Worm (Caenorhabditis elegans) whole organism, young adult: ENCODE data around the gene Y57G11B.6.
"Not testable (repeated sequence)": the region's sequence is repeated elsewhere in the genome, so short reads cannot be mapped to it uniquely, and the experiment has no call there.

ENCODE experiments used
- F22D6.2 ChIP-seq: sonication (generic microtip); optimal IDR thresholded peaks from 2 replicates; lab custom pipeline; 2016; ENCODE audit warnings: mild to moderate bottlenecking, missing genetic modification characterization, missing compliant biosample characterization
- ama-1 ChIP-seq, 3 experiments: fragments of 150-350 bp in 1 of 3; sonication (generic microtip) in 2 of 3; optimal IDR thresholded peaks; 2 replicates each; lab custom pipeline; 2014 to 2018; ENCODE audit warnings: missing biosample characterization in 2 of 3, missing genetic modification characterization in 2 of 3, missing genetic modification reagents in 2 of 3
- bed-1 ChIP-seq: fragments of 200-800 bp; sonication (Bioruptor generic); IDR thresholded peaks from 2 replicates; pipeline ENCODE4 v1.3.6; 2022; ENCODE audit warnings: missing genetic modification reagents, missing genetic modification characterization, missing compliant biosample characterization
- ceh-79 ChIP-seq: sonication (generic microtip); optimal IDR thresholded peaks from 2 replicates; lab custom pipeline; 2017; ENCODE audit warnings: mild to moderate bottlenecking, missing genetic modification characterization, missing compliant biosample characterization
- dox-1 ChIP-seq: fragments of 200-800 bp; sonication (Bioruptor generic); IDR thresholded peaks from 2 replicates; pipeline ENCODE4 v1.3.6; 2022; ENCODE audit warnings: missing genetic modification reagents, missing genetic modification characterization, missing compliant biosample characterization
- dpl-1 ChIP-seq: fragments of 150-350 bp; optimal IDR thresholded peaks from 2 replicates; lab custom pipeline; 2014; ENCODE audit warnings: missing biosample characterization, missing genetic modification reagents, missing genetic modification characterization
- efl-1 ChIP-seq: fragments of 150-350 bp; optimal IDR thresholded peaks from 2 replicates; lab custom pipeline; 2014; ENCODE audit warnings: missing biosample characterization, missing genetic modification reagents, missing genetic modification characterization
- lin-35 ChIP-seq, 3 experiments: fragments of 150-350 bp in 2 of 3; sonication (generic microtip) in 1 of 3; optimal IDR thresholded peaks; 2 replicates each; lab custom pipeline; 2014 to 2018; ENCODE audit warnings: missing biosample characterization in 3 of 3, missing genetic modification characterization in 3 of 3, missing genetic modification reagents in 3 of 3
- madf-3 ChIP-seq: fragments of 200-800 bp; sonication (Bioruptor generic); IDR thresholded peaks from 2 replicates; pipeline ENCODE4 v1.3.6; 2022; ENCODE audit warnings: missing genetic modification reagents, missing genetic modification characterization, missing compliant biosample characterization
- nhr-120 ChIP-seq: fragments of 200-800 bp; sonication (Bioruptor generic); IDR thresholded peaks from 2 replicates; pipeline ENCODE4 v1.3.6; 2022; ENCODE audit warnings: missing genetic modification characterization, missing compliant biosample characterization
- snpc-4 ChIP-seq, 5 experiments: fragments of 150-350 bp in 1 of 5; sonication (generic microtip) in 4 of 5; optimal IDR thresholded peaks; 2 replicates each; lab custom pipeline; 2014 to 2018; ENCODE audit warnings: missing genetic modification characterization in 5 of 5, missing biosample characterization in 3 of 5, antibody characterized with exemption in 2 of 5, mild to moderate bottlenecking in 2 of 5, missing compliant biosample characterization in 2 of 5, missing genotype in 2 of 5, moderate library complexity in 2 of 5, missing genetic modification reagents in 1 of 5
- tlf-1 ChIP-seq: fragments of 200-800 bp; sonication (Bioruptor generic); optimal IDR thresholded peaks from 2 replicates; lab custom pipeline; 2018; ENCODE audit warnings: mild to moderate bottlenecking, missing genetic modification characterization, missing compliant biosample characterization

DNA sequence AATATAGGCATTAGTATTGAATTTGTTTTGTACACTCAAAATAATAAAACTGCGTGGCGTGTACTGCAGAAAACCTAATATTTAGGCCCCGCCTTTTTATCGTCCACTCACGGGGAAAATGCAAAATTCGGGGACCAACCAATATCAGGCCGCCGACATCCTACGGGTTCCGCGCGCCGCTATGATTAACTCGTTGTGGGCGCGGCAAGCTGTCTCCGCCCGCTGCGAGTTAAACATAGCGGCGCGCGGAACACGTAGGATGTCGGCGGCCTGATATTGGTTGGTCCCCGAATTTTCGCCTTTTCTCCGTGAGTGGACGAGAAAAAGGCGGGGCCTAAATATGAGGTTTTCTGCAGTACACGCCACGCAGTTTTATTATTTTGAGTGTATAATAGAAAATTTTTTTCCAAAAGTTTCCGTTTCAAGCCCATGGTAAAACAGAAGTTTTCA lies 44.3 kb downstream of the Y57G11B.6 start:
- TF ChIP-seq tlf-1 (GFP tag; lab: Kevin White, UChicago); bed-1 (GFP tag; lab: Robert Waterston, UW); lin-35 (GFP tag; optimal IDR thresholded peaks at IDR 0.05; lab: Kevin White, UChicago); ama-1 (optimal IDR thresholded peaks at IDR 0.05; lab: Kevin White, UChicago); ama-1 (GFP tag; optimal IDR thresholded peaks at IDR 0.05; lab: Kevin White, UChicago); dpl-1 (GFP tag; lab: Kevin White, UChicago); F22D6.2 (tag; lab: Kevin White, UChicago); nhr-120; ceh-79; madf-3 (GFP tag; lab: Robert Waterston, UW); dox-1 (GFP tag; lab: Robert Waterston, UW); efl-1 (GFP tag; lab: Kevin White, UChicago): not testable (repeated sequence)
- TF ChIP-seq snpc-4 (GFP tag; optimal IDR thresholded peaks at IDR 0.05; lab: Kevin White, UChicago) (peak; percentile 25), snpc-4 (tag; optimal IDR thresholded peaks at IDR 0.05; lab: Kevin White, UChicago) (peak in 3 of 4 experiments; percentile 59 to 96 (median 65))
